Worm (Caenorhabditis elegans): ENCODE data around the gene F54D5.4.

DNA sequence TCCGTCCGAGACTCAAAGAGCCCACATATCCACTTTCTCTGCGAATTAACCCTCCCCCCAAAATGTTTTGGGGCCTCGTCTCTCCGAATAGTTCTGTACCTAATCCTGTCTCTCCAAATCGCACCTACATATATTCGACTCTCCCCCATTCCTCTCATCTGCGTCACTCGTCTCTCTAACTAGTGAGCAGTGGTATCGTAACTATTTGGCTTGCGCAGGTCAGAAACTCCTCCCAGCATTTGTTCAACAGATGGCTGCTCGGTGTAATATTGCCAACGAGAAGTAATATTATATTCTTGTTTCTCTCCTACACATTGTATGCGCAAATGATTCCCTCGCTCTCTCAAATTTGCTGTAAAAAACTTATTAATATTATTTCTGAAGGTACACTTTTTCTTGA is 14.0 kb upstream of the F54D5.4 start, which contains the start of gene F54D5.24:
- no peak for TF ChIP-seq skn-1 (tag; optimal IDR thresholded peaks at IDR 0.05)
- no peak for TF ChIP-seq lin-13 (GFP tag; optimal IDR thresholded peaks at IDR 0.05)
